Fruit fly (Drosophila melanogaster) whole organism, embryonic: ENCODE results near the gene syd.

Experiments
- Abd-B ChIP-seq: fragments of 200-800 bp; sonication (Bioruptor generic); optimal IDR thresholded peaks from 2 replicates; lab custom pipeline; 2018; ENCODE audit warnings: missing biosample characterization, mild to moderate bottlenecking, missing genetic modification characterization, moderate library complexity
- Adf1 ChIP-seq: fragments of 200-800 bp; sonication (Bioruptor generic); IDR thresholded peaks from 2 replicates; pipeline ENCODE4 v1.3.6; 2022; ENCODE audit warnings: missing biosample characterization, missing genetic modification characterization
- CG10274 ChIP-seq: fragments of 200-800 bp; sonication (Bioruptor generic); optimal IDR thresholded peaks from 3 replicates; lab custom pipeline; 2017; ENCODE audit warnings: missing biosample characterization, mild to moderate bottlenecking, missing genetic modification characterization
- CG10366 ChIP-seq: fragments of 200-800 bp; sonication (Bioruptor generic); IDR thresholded peaks from 2 replicates; pipeline ENCODE4 v1.3.6; 2022; ENCODE audit warnings: missing biosample characterization, missing genetic modification characterization
- CG11093 ChIP-seq: fragments of 200-800 bp; sonication (Bioruptor generic); IDR thresholded peaks from 3 replicates; pipeline ENCODE4 v1.3.6; 2022; ENCODE audit warnings: missing biosample characterization, missing genetic modification characterization
- CG11504 ChIP-seq: fragments of 200-800 bp; sonication (Bioruptor generic); optimal IDR thresholded peaks from 3 replicates; lab custom pipeline; 2019; ENCODE audit warnings: missing biosample characterization, mild to moderate bottlenecking, missing genetic modification characterization, moderate library complexity
- CG12942 ChIP-seq: fragments of 200-800 bp; sonication (Bioruptor generic); optimal IDR thresholded peaks from 3 replicates; lab custom pipeline; 2016; ENCODE audit warnings: missing biosample characterization, missing genetic modification characterization
- CG15073 ChIP-seq: fragments of 200-800 bp; sonication (Bioruptor generic); optimal IDR thresholded peaks from 2 replicates; lab custom pipeline; 2016; ENCODE audit warnings: missing biosample characterization, missing genetic modification characterization
- CG17361 ChIP-seq: fragments of 200-800 bp; sonication (Bioruptor generic); IDR thresholded peaks from 3 replicates; pipeline ENCODE4 v1.3.6; 2022; ENCODE audit warnings: missing biosample characterization, missing genetic modification characterization
- CG1792 ChIP-seq: fragments of 200-800 bp; sonication (Bioruptor generic); optimal IDR thresholded peaks from 2 replicates; lab custom pipeline; 2016; ENCODE audit warnings: missing biosample characterization, missing genetic modification characterization
- CG1832 ChIP-seq: fragments of 200-800 bp; sonication (Bioruptor generic); optimal IDR thresholded peaks from 2 replicates; lab custom pipeline; 2017; ENCODE audit warnings: missing biosample characterization, mild to moderate bottlenecking, missing genetic modification characterization, inconsistent platforms
- CG32532 ChIP-seq: fragments of 200-800 bp; sonication (Bioruptor generic); IDR thresholded peaks from 2 replicates; pipeline ENCODE4 v1.3.6; 2022; ENCODE audit warnings: missing biosample characterization, missing genetic modification characterization
- CG4617 ChIP-seq: fragments of 200-800 bp; sonication (Bioruptor generic); optimal IDR thresholded peaks from 3 replicates; lab custom pipeline; 2016; ENCODE audit warnings: missing biosample characterization, missing genetic modification characterization, borderline replicate concordance
- CG6654 ChIP-seq: fragments of 200-800 bp; sonication (Bioruptor generic); optimal IDR thresholded peaks from 2 replicates; lab custom pipeline; 2017; ENCODE audit warnings: missing biosample characterization, mild to moderate bottlenecking, missing genetic modification characterization
- CG8765 ChIP-seq: fragments of 200-800 bp; sonication (Bioruptor generic); IDR thresholded peaks from 2 replicates; pipeline ENCODE4 v1.3.6; 2022; ENCODE audit warnings: missing biosample characterization, missing genetic modification characterization
- CG8944 ChIP-seq: fragments of 200-800 bp; sonication (Bioruptor generic); optimal IDR thresholded peaks from 3 replicates; lab custom pipeline; 2016; ENCODE audit warnings: missing biosample characterization, missing genetic modification characterization
- CG9797 ChIP-seq: fragments of 200-800 bp; sonication (Bioruptor generic); optimal IDR thresholded peaks from 3 replicates; lab custom pipeline; 2018; ENCODE audit warnings: missing biosample characterization, mild to moderate bottlenecking, missing genetic modification characterization
- CHES-1-like ChIP-seq: fragments of 200-800 bp; sonication (Bioruptor generic); optimal IDR thresholded peaks from 2 replicates; lab custom pipeline; 2016; ENCODE audit warnings: missing biosample characterization, missing genetic modification characterization
- CoRest ChIP-seq: fragments of 200-800 bp; sonication (Bioruptor generic); optimal IDR thresholded peaks from 3 replicates; lab custom pipeline; 2018; ENCODE audit warnings: missing biosample characterization, mild to moderate bottlenecking, missing genetic modification characterization, moderate library complexity
- HHEX ChIP-seq: fragments of 200-800 bp; sonication (Bioruptor generic); optimal IDR thresholded peaks from 3 replicates; lab custom pipeline; 2017; ENCODE audit warnings: missing biosample characterization, mild to moderate bottlenecking, missing genetic modification characterization, missing genetic modification reagents
- Hr78 ChIP-seq, 2 experiments: fragments of 200-800 bp in 1 of 2; fragments of >200 bp in 1 of 2; sonication (Bioruptor generic) in 1 of 2; optimal IDR thresholded peaks; 2 replicates each; lab custom pipeline; 2017 to 2019; ENCODE audit warnings: missing biosample characterization in 2 of 2, missing genetic modification characterization in 2 of 2, mild to moderate bottlenecking in 1 of 2, moderate library complexity in 1 of 2
- Lpt ChIP-seq: fragments of >200 bp; optimal IDR thresholded peaks from 2 replicates; lab custom pipeline; 2018; ENCODE audit warnings: missing biosample characterization, missing genetic modification characterization
- MESR4 ChIP-seq: fragments of 200-800 bp; sonication (Bioruptor generic); optimal IDR thresholded peaks from 2 replicates; lab custom pipeline; 2018; ENCODE audit warnings: missing biosample characterization, mild to moderate bottlenecking, missing genetic modification characterization, moderate library complexity
- Mad ChIP-seq: fragments of 200-800 bp; sonication (Bioruptor generic); optimal IDR thresholded peaks from 2 replicates; lab custom pipeline; 2016; ENCODE audit warnings: missing biosample characterization, missing genetic modification characterization
- Nf-YB ChIP-seq: fragments of 200-800 bp; sonication (Bioruptor generic); optimal IDR thresholded peaks from 3 replicates; lab custom pipeline; 2019; ENCODE audit warnings: missing biosample characterization, mild to moderate bottlenecking, missing genetic modification characterization, moderate library complexity
- Sox102F ChIP-seq: fragments of 200-800 bp; sonication (Bioruptor generic); optimal IDR thresholded peaks from 2 replicates; lab custom pipeline; 2018; ENCODE audit warnings: missing biosample characterization, mild to moderate bottlenecking, missing genetic modification characterization, moderate library complexity
- amos ChIP-seq: fragments of 200-800 bp; sonication (Bioruptor generic); IDR thresholded peaks from 2 replicates; pipeline ENCODE4 v1.3.6; 2022; ENCODE audit warnings: missing biosample characterization, missing genetic modification characterization; ENCODE audit not compliant: partially characterized antibody
- cg ChIP-seq: fragments of 200-800 bp; sonication (Bioruptor generic); optimal IDR thresholded peaks from 3 replicates; lab custom pipeline; 2019; ENCODE audit warnings: missing biosample characterization, mild to moderate bottlenecking, missing genetic modification characterization, moderate library complexity
- crc ChIP-seq: fragments of 200-800 bp; sonication (Bioruptor generic); optimal IDR thresholded peaks from 2 replicates; lab custom pipeline; 2016; ENCODE audit warnings: missing biosample characterization, missing genetic modification characterization
- dimm ChIP-seq: fragments of 200-800 bp; sonication (Bioruptor generic); IDR thresholded peaks from 2 replicates; pipeline ENCODE4 v1.3.6; 2022; ENCODE audit warnings: missing biosample characterization, missing genetic modification characterization
- ewg ChIP-seq: fragments of 200-800 bp; sonication (Bioruptor generic); optimal IDR thresholded peaks from 3 replicates; lab custom pipeline; 2017; ENCODE audit warnings: mild to moderate bottlenecking, missing biosample characterization, missing genetic modification reagents, missing genetic modification characterization
- gro ChIP-seq: fragments of 200-800 bp; sonication (Bioruptor generic); optimal IDR thresholded peaks from 2 replicates; lab custom pipeline; 2016; ENCODE audit warnings: missing biosample characterization, missing genetic modification characterization
- ind ChIP-seq: fragments of 200-800 bp; sonication (Bioruptor generic); optimal IDR thresholded peaks from 3 replicates; lab custom pipeline; 2016; ENCODE audit warnings: missing biosample characterization, missing genetic modification characterization
- jumu ChIP-seq: fragments of 200-800 bp; sonication (Bioruptor generic); optimal IDR thresholded peaks from 3 replicates; lab custom pipeline; 2016; ENCODE audit warnings: missing biosample characterization, missing genetic modification characterization
- klu ChIP-seq: fragments of 200-800 bp; sonication (Bioruptor generic); IDR thresholded peaks from 2 replicates; pipeline ENCODE4 v1.3.6; 2022; ENCODE audit warnings: missing biosample characterization, missing genetic modification characterization
- knrl ChIP-seq: fragments of 200-800 bp; sonication (Bioruptor generic); IDR thresholded peaks from 3 replicates; pipeline ENCODE4 v1.3.6; 2022; ENCODE audit warnings: missing biosample characterization, missing genetic modification characterization; ENCODE audit not compliant: partially characterized antibody
- lab ChIP-seq: fragments of 200-800 bp; sonication (Bioruptor generic); optimal IDR thresholded peaks from 3 replicates; lab custom pipeline; 2017; ENCODE audit warnings: missing biosample characterization, missing genetic modification characterization, mild to moderate bottlenecking, moderate library complexity, missing genetic modification reagents
- lola ChIP-seq, 3 experiments: fragments of >200 bp in 2 of 3; fragments of 200-800 bp in 1 of 3; sonication (Bioruptor generic) in 1 of 3; optimal IDR thresholded peaks; 2 replicates each; lab custom pipeline; 2017 to 2019; ENCODE audit warnings: missing biosample characterization in 3 of 3, missing genetic modification characterization in 3 of 3, mild to moderate bottlenecking in 1 of 3, moderate library complexity in 1 of 3
- nerfin-1 ChIP-seq: fragments of 200-800 bp; sonication (Bioruptor generic); optimal IDR thresholded peaks from 3 replicates; lab custom pipeline; 2019; ENCODE audit warnings: missing biosample characterization, mild to moderate bottlenecking, missing genetic modification characterization, moderate library complexity
- pzg ChIP-seq: fragments of 200-800 bp; sonication (Bioruptor generic); optimal IDR thresholded peaks from 3 replicates; lab custom pipeline; 2018; ENCODE audit warnings: missing biosample characterization, mild to moderate bottlenecking, missing genetic modification characterization, moderate library complexity
- run ChIP-seq: fragments of 200-800 bp; sonication (Bioruptor generic); optimal IDR thresholded peaks from 3 replicates; lab custom pipeline; 2018; ENCODE audit warnings: missing biosample characterization, mild to moderate bottlenecking, missing genetic modification characterization
- schlank ChIP-seq: fragments of 200-800 bp; sonication (Bioruptor generic); optimal IDR thresholded peaks from 2 replicates; lab custom pipeline; 2018; ENCODE audit warnings: missing biosample characterization, mild to moderate bottlenecking, missing genetic modification characterization
- sens-2 ChIP-seq: fragments of 200-800 bp; sonication (Bioruptor generic); IDR thresholded peaks from 2 replicates; pipeline ENCODE4 v1.3.6; 2022; ENCODE audit warnings: missing biosample characterization, missing genetic modification characterization
- sim ChIP-seq: fragments of 200-800 bp; sonication (Bioruptor generic); IDR thresholded peaks from 2 replicates; pipeline ENCODE4 v1.3.6; 2022; ENCODE audit warnings: missing biosample characterization, missing genetic modification characterization
- sna ChIP-seq: fragments of 200-800 bp; sonication (Bioruptor generic); IDR thresholded peaks from 2 replicates; pipeline ENCODE4 v1.3.6; 2022; ENCODE audit warnings: missing biosample characterization, missing genetic modification characterization; ENCODE audit not compliant: partially characterized antibody
- so ChIP-seq: fragments of 200-800 bp; sonication (Bioruptor generic); IDR thresholded peaks from 3 replicates; pipeline ENCODE4 v1.3.6; 2022; ENCODE audit warnings: missing biosample characterization, missing genetic modification characterization
- tap ChIP-seq: fragments of 200-800 bp; optimal IDR thresholded peaks from 3 replicates; lab custom pipeline; 2019; ENCODE audit warnings: missing biosample characterization, mild to moderate bottlenecking, missing genetic modification characterization, moderate library complexity
- yki ChIP-seq: fragments of >200 bp; optimal IDR thresholded peaks from 3 replicates; lab custom pipeline; 2018
- zf30C ChIP-seq: fragments of 200-800 bp; sonication (Bioruptor generic); optimal IDR thresholded peaks from 3 replicates; lab custom pipeline; 2018; ENCODE audit warnings: missing biosample characterization, mild to moderate bottlenecking, missing genetic modification characterization

syd gene

DNA sequence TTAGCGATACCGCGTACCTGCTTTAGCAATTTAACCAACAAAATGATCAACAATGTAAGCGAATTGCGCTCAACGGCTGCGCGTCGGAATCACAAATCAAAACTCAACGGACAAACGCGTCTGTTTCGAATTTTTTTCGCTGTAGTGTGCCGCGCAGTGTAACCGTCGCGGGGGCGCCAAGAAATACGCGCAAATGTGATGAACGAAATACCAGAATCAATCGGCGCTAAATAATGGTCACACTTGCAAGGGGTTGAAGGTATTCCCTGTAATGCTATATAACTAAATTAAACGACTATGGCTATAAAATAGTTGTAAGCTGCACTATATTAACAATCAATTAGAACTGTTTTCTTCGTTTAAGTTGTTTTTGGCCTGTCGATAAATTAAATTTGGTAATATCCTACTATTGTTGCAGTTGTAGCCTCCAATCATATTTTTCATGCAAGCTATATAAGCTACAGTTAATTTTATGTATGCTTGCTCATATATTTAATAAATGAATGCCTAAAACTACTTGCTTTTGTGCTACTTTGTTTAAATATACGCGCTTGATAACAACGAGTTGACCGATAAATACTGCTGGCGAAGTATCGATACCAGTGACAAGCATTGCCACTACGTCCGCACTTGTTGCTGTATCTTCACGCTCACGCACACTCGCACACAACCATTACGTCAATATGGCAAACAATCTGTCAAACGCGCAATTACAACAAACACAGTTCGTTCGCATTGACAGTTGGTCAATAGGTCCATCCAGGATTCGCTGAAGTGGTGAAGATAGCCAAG, 24.0 kb downstream of the syd start, which contains the start of the genes pbl and CG8281 (continued):
- no peak for TF ChIP-seq CG6654 (GFP tag; lab: Kevin White, UChicago)
- no peak for TF ChIP-seq yki
- TF ChIP-seq ind (GFP tag; lab: Kevin White, UChicago), result peak; percentile 32
- no peak for TF ChIP-seq dimm (GFP tag; lab: Robert Waterston, UW)
- peak in 1 of 3 experiments; percentile 37 for TF ChIP-seq lola (GFP tag; optimal IDR thresholded peaks at IDR 0.05; lab: Kevin White, UChicago)
- no peak for TF ChIP-seq CG8765 (GFP tag; lab: Robert Waterston, UW)
- TF ChIP-seq gro (GFP tag; lab: Kevin White, UChicago), result peak; percentile 74
- no peak for TF ChIP-seq CG11093 (GFP tag; lab: Robert Waterston, UW)
- TF ChIP-seq knrl, result peak; percentile 63
- no peak for TF ChIP-seq Lpt (GFP tag; lab: Kevin White, UChicago)
- peak; percentile 34 for TF ChIP-seq Abd-B
- TF ChIP-seq CG1792 (GFP tag; lab: Kevin White, UChicago), result peak; percentile 29
- peak; percentile 90 for TF ChIP-seq cg
- no peak for TF ChIP-seq CG10274 (GFP tag; lab: Kevin White, UChicago)
- TF ChIP-seq CoRest (tag; lab: Kevin White, UChicago), result peak; percentile 62
- TF ChIP-seq CG11504, result peak; percentile 64
- no peak for TF ChIP-seq Hr78 (GFP tag; optimal IDR thresholded peaks at IDR 0.05; lab: Kevin White, UChicago)
- TF ChIP-seq lab (GFP tag; lab: Kevin White, UChicago), result peak; percentile 58
- no peak for TF ChIP-seq run (tag; lab: Kevin White, UChicago)
- peak; percentile 80 for TF ChIP-seq amos
- TF ChIP-seq CG8944 (GFP tag; lab: Kevin White, UChicago), result peak; percentile 27
- no peak for TF ChIP-seq tap (tag; lab: Kevin White, UChicago)
- TF ChIP-seq Mad (GFP tag; lab: Kevin White, UChicago), result no peak
- TF ChIP-seq sens-2 (GFP tag; lab: Robert Waterston, UW), result 0 out of 2 replicates have a peak, but pooled peaks have one; percentile 35
- peak; percentile 69 for TF ChIP-seq CG32532
- no peak for TF ChIP-seq sim
- no peak for TF ChIP-seq jumu (GFP tag; lab: Kevin White, UChicago)
- TF ChIP-seq Nf-YB, result peak; percentile 13
- no peak for TF ChIP-seq CG12942
- peak; percentile 90 for TF ChIP-seq CG9797 (GFP tag; lab: Kevin White, UChicago)
- no peak for TF ChIP-seq schlank (tag; lab: Kevin White, UChicago)
- TF ChIP-seq so (GFP tag; lab: Robert Waterston, UW), result 0 out of 3 replicates have a peak, but pooled peaks have one; percentile 4
- peak; percentile 65 for TF ChIP-seq sna (GFP tag; lab: Robert Waterston, UW)
- peak; percentile 50 for TF ChIP-seq CG10366
- peak; percentile 47 for TF ChIP-seq CG4617 (GFP tag; lab: Kevin White, UChicago)
- TF ChIP-seq CHES-1-like, result peak; percentile 47
- peak; percentile 49 for TF ChIP-seq Sox102F (GFP tag; lab: Kevin White, UChicago)
- TF ChIP-seq crc (GFP tag; lab: Kevin White, UChicago), result no peak
- peak; percentile 8 for TF ChIP-seq nerfin-1
- TF ChIP-seq klu (GFP tag; lab: Robert Waterston, UW), result no peak
- no peak for TF ChIP-seq CG1832 (GFP tag; lab: Kevin White, UChicago)
- peak; percentile 88 for TF ChIP-seq ewg
- peak; percentile 81 for TF ChIP-seq CG17361 (GFP tag; lab: Robert Waterston, UW)
- peak; percentile 89 for TF ChIP-seq pzg (GFP tag; lab: Kevin White, UChicago)
- no peak for TF ChIP-seq zf30C
- peak; percentile 24; the same call in 1 of the 2 replicates for TF ChIP-seq Adf1 (GFP tag; lab: Robert Waterston, UW)
- TF ChIP-seq HHEX, result no peak
- no peak for TF ChIP-seq CG15073 (GFP tag; lab: Kevin White, UChicago)
- peak; percentile 99 for TF ChIP-seq MESR4 (GFP tag; lab: Kevin White, UChicago)
